Worm (Caenorhabditis elegans): ENCODE results near the gene ifc-1.

Gene ifc-1

DNA sequence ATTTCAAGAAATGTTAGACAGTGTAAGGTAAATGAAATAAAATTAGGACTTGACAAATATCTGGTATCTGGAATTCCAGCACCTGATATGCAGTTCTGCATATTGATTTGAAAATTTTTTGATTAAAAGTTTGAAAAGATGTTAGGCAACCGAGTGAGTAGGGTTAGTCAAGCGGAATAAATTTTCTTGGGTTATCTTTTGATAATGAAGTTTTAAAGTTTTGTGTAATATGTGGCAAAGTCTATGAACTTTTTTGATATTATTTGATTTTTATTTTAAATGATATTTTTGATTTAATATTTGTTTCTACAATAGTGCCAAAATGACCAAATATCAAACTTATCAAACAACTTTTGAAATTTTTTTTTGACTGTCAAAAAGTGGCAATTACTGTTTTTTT is 11.7 kb upstream of the ifc-1 start, which contains the start of gene srh-241:
TSS of gene srh-241 (minus strand) at position 101 of the 400 bp plus-strand sequence.
- TF ChIP-seq alr-1 (tag; optimal IDR thresholded peaks at IDR 0.05), result no peak
- no peak for TF ChIP-seq nhr-129 (tag; optimal IDR thresholded peaks at IDR 0.05)
- TF ChIP-seq aly-2 (tag; optimal IDR thresholded peaks at IDR 0.05), result no peak
- no peak for TF ChIP-seq lin-39 (tag; optimal IDR thresholded peaks at IDR 0.05)
- TF ChIP-seq lsy-2 (tag; optimal IDR thresholded peaks at IDR 0.05), result no peak
- TF ChIP-seq gmeb-1 (tag; optimal IDR thresholded peaks at IDR 0.05), result no peak
- no peak for TF ChIP-seq Y55F3AM.14 (GFP tag; optimal IDR thresholded peaks at IDR 0.05)
- no peak for TF ChIP-seq nhr-12 (tag; optimal IDR thresholded peaks at IDR 0.05)
- TF ChIP-seq nhr-6 (tag; optimal IDR thresholded peaks at IDR 0.05), result no peak
- no peak for TF ChIP-seq zag-1 (tag; optimal IDR thresholded peaks at IDR 0.05)
- no peak for TF ChIP-seq nhr-11 (tag; optimal IDR thresholded peaks at IDR 0.05)
- TF ChIP-seq ama-1 (optimal IDR thresholded peaks at IDR 0.05), result no peak
- TF ChIP-seq elt-1 (tag; optimal IDR thresholded peaks at IDR 0.05), result no peak
- TF ChIP-seq mbf-1 (tag; optimal IDR thresholded peaks at IDR 0.05), result no peak
- no peak for TF ChIP-seq mdl-1 (tag; optimal IDR thresholded peaks at IDR 0.05)
- no peak for TF ChIP-seq nhr-23 (tag; optimal IDR thresholded peaks at IDR 0.05)
- TF ChIP-seq sem-4 (tag; optimal IDR thresholded peaks at IDR 0.05), result no peak
- TF ChIP-seq lin-11 (tag; optimal IDR thresholded peaks at IDR 0.05), result no peak
- TF ChIP-seq egl-27 (tag; optimal IDR thresholded peaks at IDR 0.05), result no peak
- TF ChIP-seq ztf-4 (tag; optimal IDR thresholded peaks at IDR 0.05), result no peak

DNA sequence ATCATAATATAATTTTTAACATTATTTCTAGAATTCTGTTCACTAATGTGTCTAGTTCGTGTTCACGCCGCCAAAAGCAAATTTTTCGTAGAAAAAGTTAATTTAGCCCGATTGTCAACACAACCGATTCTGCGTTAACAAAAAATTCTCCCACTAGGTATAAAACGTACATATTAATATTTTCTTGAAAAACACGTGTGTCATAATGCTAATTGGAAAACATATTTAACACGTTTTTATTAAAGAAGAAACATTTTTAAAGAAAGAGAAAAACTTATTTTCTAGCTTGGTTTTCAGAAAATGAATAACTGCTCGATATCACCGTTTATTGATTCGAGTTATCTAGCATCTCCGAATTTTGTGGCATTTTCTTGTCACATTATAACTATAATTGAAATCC is 11.1 kb upstream of the ifc-1 start, which contains the start of gene srh-243:
TSS of gene srh-243 (plus strand) at position 301 of the 400 bp plus-strand sequence.
- no peak for TF ChIP-seq elt-1 (tag; optimal IDR thresholded peaks at IDR 0.05)
- TF ChIP-seq unc-55 (GFP tag; optimal IDR thresholded peaks at IDR 0.05), result no peak
- TF ChIP-seq snpc-4 (tag; optimal IDR thresholded peaks at IDR 0.05), result no peak
- no peak for TF ChIP-seq nhr-237 (tag; optimal IDR thresholded peaks at IDR 0.05)
- no peak for TF ChIP-seq nhr-6 (tag; optimal IDR thresholded peaks at IDR 0.05)
- TF ChIP-seq ztf-1 (GFP tag; conservative IDR thresholded peaks at IDR 0.05), result no peak
- TF ChIP-seq elt-3 (tag; optimal IDR thresholded peaks at IDR 0.05), result no peak
- no peak for TF ChIP-seq fos-1 (tag; optimal IDR thresholded peaks at IDR 0.05)
- TF ChIP-seq mdl-1 (tag; optimal IDR thresholded peaks at IDR 0.05), result no peak
- no peak for TF ChIP-seq sma-3 (GFP tag; optimal IDR thresholded peaks at IDR 0.05)
- no peak for TF ChIP-seq F13H6.1 (tag; optimal IDR thresholded peaks at IDR 0.05)
- no peak for TF ChIP-seq nhr-11 (tag; optimal IDR thresholded peaks at IDR 0.05)
- TF ChIP-seq nhr-21 (tag; optimal IDR thresholded peaks at IDR 0.05), result no peak

ce11 chrV:2871754-2872504 is 9.3 kb upstream of the ifc-1 start:
- no peak for TF ChIP-seq blmp-1 (tag; optimal IDR thresholded peaks at IDR 0.05; ENCODE audit: insufficient read depth)
- no peak for TF ChIP-seq elt-1 (tag; optimal IDR thresholded peaks at IDR 0.05)
- no peak for TF ChIP-seq zag-1 (tag; optimal IDR thresholded peaks at IDR 0.05)
- TF ChIP-seq aly-2 (tag; optimal IDR thresholded peaks at IDR 0.05), result no peak
- no peak for TF ChIP-seq sma-3 (GFP tag; optimal IDR thresholded peaks at IDR 0.05)
- TF ChIP-seq lin-11 (tag; optimal IDR thresholded peaks at IDR 0.05), result no peak
- no peak for TF ChIP-seq ztf-11 (tag; optimal IDR thresholded peaks at IDR 0.05)
- TF ChIP-seq elt-3 (tag; optimal IDR thresholded peaks at IDR 0.05), result no peak
- TF ChIP-seq lin-13 (GFP tag; optimal IDR thresholded peaks at IDR 0.05), result no peak
- no peak for TF ChIP-seq ceh-16 (tag; optimal IDR thresholded peaks at IDR 0.05)
- TF ChIP-seq ztf-4 (tag; optimal IDR thresholded peaks at IDR 0.05), result no peak
- no peak for TF ChIP-seq ztf-1 (GFP tag; conservative IDR thresholded peaks at IDR 0.05)
- no peak for TF ChIP-seq ceh-82 (tag; optimal IDR thresholded peaks at IDR 0.05)
- no peak for TF ChIP-seq nhr-11 (tag; optimal IDR thresholded peaks at IDR 0.05)
- TF ChIP-seq nhr-6 (tag; optimal IDR thresholded peaks at IDR 0.05), result no peak
- TF ChIP-seq sma-9 (GFP tag; optimal IDR thresholded peaks at IDR 0.05), result no peak
- TF ChIP-seq sma-9 (tag; optimal IDR thresholded peaks at IDR 0.05), result no peak
- no peak for TF ChIP-seq lsy-2 (tag; optimal IDR thresholded peaks at IDR 0.05)
- no peak for TF ChIP-seq mbf-1 (tag; optimal IDR thresholded peaks at IDR 0.05)
- no peak for TF ChIP-seq C34F6.9 (tag; optimal IDR thresholded peaks at IDR 0.05)
- no peak for TF ChIP-seq mab-5 (tag; optimal IDR thresholded peaks at IDR 0.05)
